Worm (Caenorhabditis elegans) whole organism, L2 larva: ENCODE results near the gene cacn-1.

Source experiments
- R02D3.7 ChIP-seq: fragments of 150-350 bp; optimal IDR thresholded peaks from 2 replicates; lab custom pipeline; 2014; ENCODE audit warnings: missing biosample characterization, missing genetic modification characterization
- egl-27 ChIP-seq: sonication (generic microtip); optimal IDR thresholded peaks from 3 replicates; lab custom pipeline; 2017; ENCODE audit warnings: missing biosample characterization, missing genetic modification reagents, missing genetic modification characterization
- nhr-10 ChIP-seq: sonication (generic microtip); optimal IDR thresholded peaks from 2 replicates; lab custom pipeline; 2017; ENCODE audit warnings: missing biosample characterization, missing genetic modification characterization
- nhr-237 ChIP-seq: fragments of 150-350 bp; optimal IDR thresholded peaks from 2 replicates; lab custom pipeline; 2014; ENCODE audit warnings: missing biosample characterization, missing genetic modification characterization
- nhr-77 ChIP-seq: fragments of 150-350 bp; optimal IDR thresholded peaks from 2 replicates; lab custom pipeline; 2014; ENCODE audit warnings: missing biosample characterization, missing genetic modification characterization
- skn-1 ChIP-seq: sonication (generic microtip); optimal IDR thresholded peaks from 2 replicates; lab custom pipeline; 2017; ENCODE audit warnings: missing biosample characterization, missing genetic modification characterization

- TF ChIP-seq R02D3.7 (tag; lab: Kevin White, UChicago) (no peak), nhr-77 (no peak), skn-1 (tag; lab: Kevin White, UChicago) (no peak), nhr-10 (no peak), egl-27 (tag; lab: Kevin White, UChicago) (no peak), nhr-237 (tag; lab: Kevin White, UChicago) (no peak)
Observed at ce11 chrII:14091182-14091581, 50.8 kb downstream of the cacn-1 start.
